Fruit fly (Drosophila melanogaster) whole organism, embryonic: ENCODE data around the gene CG13921.

Experiments used
- CG1024 ChIP-seq: fragments of 200-800 bp; sonication (Bioruptor generic); IDR thresholded peaks from 2 replicates; pipeline ENCODE4 v1.3.6; 2022; ENCODE audit warnings: missing biosample characterization, missing genetic modification characterization
- CG11695 ChIP-seq: fragments of 200-800 bp; sonication (Bioruptor generic); IDR thresholded peaks from 3 replicates; pipeline ENCODE4 v1.3.6; 2022; ENCODE audit warnings: missing biosample characterization, missing genetic modification characterization
- CG12391 ChIP-seq: fragments of 200-800 bp; sonication (Bioruptor generic); optimal IDR thresholded peaks from 3 replicates; lab custom pipeline; 2018; ENCODE audit warnings: missing biosample characterization, mild to moderate bottlenecking, missing genetic modification characterization, moderate library complexity
- CG14050 ChIP-seq: fragments of 200-800 bp; sonication (Bioruptor generic); IDR thresholded peaks from 3 replicates; pipeline ENCODE4 v1.3.6; 2022; ENCODE audit warnings: missing biosample characterization, missing genetic modification characterization
- CG14441 ChIP-seq: fragments of 200-800 bp; sonication (Bioruptor generic); IDR thresholded peaks from 2 replicates; pipeline ENCODE4 v1.3.6; 2022; ENCODE audit warnings: missing biosample characterization, missing genetic modification characterization
- CG15011 ChIP-seq: fragments of 200-800 bp; sonication (Bioruptor generic); optimal IDR thresholded peaks from 3 replicates; lab custom pipeline; 2018; ENCODE audit warnings: missing biosample characterization, mild to moderate bottlenecking, missing genetic modification characterization
- CG1529 ChIP-seq: fragments of 200-800 bp; sonication (Bioruptor generic); optimal IDR thresholded peaks from 3 replicates; lab custom pipeline; 2018; ENCODE audit warnings: missing biosample characterization, missing genetic modification characterization
- CG1603 ChIP-seq: fragments of 200-800 bp; sonication (Bioruptor generic); optimal IDR thresholded peaks from 2 replicates; lab custom pipeline; 2019; ENCODE audit warnings: missing biosample characterization, mild to moderate bottlenecking, missing genetic modification characterization, moderate library complexity
- CG17328 ChIP-seq: fragments of 200-800 bp; sonication (Bioruptor generic); IDR thresholded peaks from 2 replicates; pipeline ENCODE4 v1.3.6; 2022; ENCODE audit warnings: missing biosample characterization, missing genetic modification characterization
- CG2199 ChIP-seq: fragments of 200-800 bp; sonication (Bioruptor generic); IDR thresholded peaks from 3 replicates; pipeline ENCODE4 v1.3.6; 2022; ENCODE audit warnings: missing biosample characterization, missing genetic modification characterization
- CG3407 ChIP-seq: fragments of 200-800 bp; sonication (Bioruptor generic); optimal IDR thresholded peaks from 2 replicates; lab custom pipeline; 2018; ENCODE audit warnings: missing biosample characterization, mild to moderate bottlenecking, missing genetic modification characterization
- CG3726 ChIP-seq: fragments of 200-800 bp; sonication (Bioruptor generic); IDR thresholded peaks from 3 replicates; pipeline ENCODE4, ENCODE4 v1.3.6; 2022; ENCODE audit warnings: missing biosample characterization, missing genetic modification characterization
- CG4707 ChIP-seq: fragments of 200-800 bp; sonication (Bioruptor generic); optimal IDR thresholded peaks from 2 replicates; lab custom pipeline; 2018; ENCODE audit warnings: missing biosample characterization, mild to moderate bottlenecking, missing genetic modification characterization, moderate library complexity
- CG5180 ChIP-seq: fragments of 200-800 bp; sonication (Bioruptor generic); optimal IDR thresholded peaks from 3 replicates; lab custom pipeline; 2017; ENCODE audit warnings: missing biosample characterization, missing genetic modification characterization, mild to moderate bottlenecking, moderate library complexity, missing genetic modification reagents
- CG6254 ChIP-seq: fragments of 200-800 bp; sonication (Bioruptor generic); optimal IDR thresholded peaks from 3 replicates; lab custom pipeline; 2017; ENCODE audit warnings: mild to moderate bottlenecking, missing biosample characterization, missing genetic modification reagents, missing genetic modification characterization
- CG7786 ChIP-seq: fragments of 200-800 bp; sonication (Bioruptor generic); optimal IDR thresholded peaks from 2 replicates; lab custom pipeline; 2016; ENCODE audit warnings: missing biosample characterization, missing genetic modification characterization
- CG8478 ChIP-seq: fragments of >200 bp; optimal IDR thresholded peaks from 2 replicates; lab custom pipeline; 2018
- CG9727 ChIP-seq: fragments of 200-800 bp; sonication (Bioruptor generic); optimal IDR thresholded peaks from 3 replicates; lab custom pipeline; 2017; ENCODE audit warnings: missing biosample characterization, mild to moderate bottlenecking, missing genetic modification characterization
- CHES-1-like ChIP-seq: fragments of 200-800 bp; sonication (Bioruptor generic); optimal IDR thresholded peaks from 2 replicates; lab custom pipeline; 2016; ENCODE audit warnings: missing biosample characterization, missing genetic modification characterization
- CTCF ChIP-seq: fragments of 200-800 bp; sonication (Bioruptor generic); optimal IDR thresholded peaks from 2 replicates; lab custom pipeline; 2017; ENCODE audit warnings: missing biosample characterization, mild to moderate bottlenecking, missing genetic modification characterization, moderate library complexity
- Dref ChIP-seq: fragments of 200-800 bp; sonication (Bioruptor generic); IDR thresholded peaks from 2 replicates; pipeline ENCODE4 v1.3.6; 2022; ENCODE audit warnings: missing biosample characterization, missing genetic modification characterization
- Drgx ChIP-seq: fragments of 200-800 bp; sonication (Bioruptor generic); IDR thresholded peaks from 2 replicates; pipeline ENCODE4 v1.3.6; 2022; ENCODE audit warnings: missing biosample characterization, missing genetic modification characterization
- Elba2 ChIP-seq: fragments of 200-800 bp; sonication (Bioruptor generic); optimal IDR thresholded peaks from 3 replicates; lab custom pipeline; 2016; ENCODE audit warnings: missing biosample characterization, missing genetic modification characterization
- Ets65A ChIP-seq: fragments of 200-800 bp; sonication (Bioruptor generic); peaks from one replicate; lab custom pipeline; 2016; ENCODE audit warnings: missing biosample characterization, missing genetic modification characterization
- Fer2 ChIP-seq: fragments of 200-800 bp; sonication (Bioruptor generic); optimal IDR thresholded peaks from 2 replicates; lab custom pipeline; 2018; ENCODE audit warnings: missing biosample characterization, mild to moderate bottlenecking, missing genetic modification characterization, moderate library complexity
- Hand ChIP-seq: fragments of 200-800 bp; sonication (Bioruptor generic); optimal IDR thresholded peaks from 2 replicates; lab custom pipeline; 2017; ENCODE audit warnings: mild to moderate bottlenecking, missing biosample characterization, missing genetic modification reagents, missing genetic modification characterization
- Hey ChIP-seq: fragments of 200-800 bp; sonication (Bioruptor generic); optimal IDR thresholded peaks from 3 replicates; lab custom pipeline; 2018; ENCODE audit warnings: missing biosample characterization, mild to moderate bottlenecking, missing genetic modification characterization
- MESR4 ChIP-seq: fragments of 200-800 bp; sonication (Bioruptor generic); optimal IDR thresholded peaks from 2 replicates; lab custom pipeline; 2018; ENCODE audit warnings: missing biosample characterization, mild to moderate bottlenecking, missing genetic modification characterization, moderate library complexity
- Mrtf ChIP-seq: fragments of 200-800 bp; sonication (Bioruptor generic); IDR thresholded peaks from 3 replicates; pipeline ENCODE4 v1.3.6; 2022; ENCODE audit warnings: missing biosample characterization, missing genetic modification characterization
- NC2β ChIP-seq: fragments of 200-800 bp; sonication (Bioruptor generic); optimal IDR thresholded peaks from 2 replicates; lab custom pipeline; 2016; ENCODE audit warnings: missing biosample characterization, missing genetic modification characterization
- PHDP ChIP-seq: fragments of 200-800 bp; sonication (Bioruptor generic); optimal IDR thresholded peaks from 3 replicates; lab custom pipeline; 2018; ENCODE audit warnings: missing biosample characterization, mild to moderate bottlenecking, missing genetic modification characterization, moderate library complexity
- Xbp1 ChIP-seq: fragments of 200-800 bp; sonication (Bioruptor generic); optimal IDR thresholded peaks from 3 replicates; lab custom pipeline; 2016; ENCODE audit warnings: missing biosample characterization, mild to moderate bottlenecking, missing genetic modification characterization
- amos ChIP-seq: fragments of 200-800 bp; sonication (Bioruptor generic); IDR thresholded peaks from 2 replicates; pipeline ENCODE4 v1.3.6; 2022; ENCODE audit warnings: missing biosample characterization, missing genetic modification characterization; ENCODE audit not compliant: partially characterized antibody
- ci ChIP-seq: fragments of 200-800 bp; sonication (Bioruptor generic); IDR thresholded peaks from 3 replicates; pipeline ENCODE4 v1.3.6; 2022; ENCODE audit warnings: missing biosample characterization, missing genetic modification characterization
- dmrt99B ChIP-seq: fragments of 200-800 bp; sonication (Bioruptor generic); optimal IDR thresholded peaks from 2 replicates; lab custom pipeline; 2018; ENCODE audit warnings: missing biosample characterization, mild to moderate bottlenecking, missing genetic modification characterization, moderate library complexity
- esg ChIP-seq: fragments of 200-800 bp; sonication (Bioruptor generic); conservative IDR thresholded peaks from 2 replicates; pipeline ENCODE4 v1.3.6; 2022; ENCODE audit warnings: missing biosample characterization, missing genetic modification characterization
- exex ChIP-seq: fragments of 200-800 bp; sonication (Bioruptor generic); optimal IDR thresholded peaks from 4 replicates; lab custom pipeline; 2018; ENCODE audit warnings: missing biosample characterization, mild to moderate bottlenecking, missing genetic modification characterization, moderate library complexity
- eyg ChIP-seq: fragments of 200-800 bp; sonication (Bioruptor generic); optimal IDR thresholded peaks from 3 replicates; lab custom pipeline; 2016; ENCODE audit warnings: missing biosample characterization, missing genetic modification characterization
- fd3F ChIP-seq: fragments of 200-800 bp; sonication (Bioruptor generic); optimal IDR thresholded peaks from 2 replicates; lab custom pipeline; 2018; ENCODE audit warnings: missing biosample characterization, mild to moderate bottlenecking, missing genetic modification characterization, moderate library complexity
- fru ChIP-seq: fragments of >200 bp; optimal IDR thresholded peaks from 2 replicates; lab custom pipeline; 2017
- gsb-n ChIP-seq: fragments of 200-800 bp; sonication (Bioruptor generic); optimal IDR thresholded peaks from 3 replicates; lab custom pipeline; 2018; ENCODE audit warnings: missing biosample characterization, mild to moderate bottlenecking, missing genetic modification characterization
- ind ChIP-seq: fragments of 200-800 bp; sonication (Bioruptor generic); optimal IDR thresholded peaks from 3 replicates; lab custom pipeline; 2016; ENCODE audit warnings: missing biosample characterization, missing genetic modification characterization
- psq ChIP-seq: fragments of 200-800 bp; sonication (Bioruptor generic); optimal IDR thresholded peaks from 2 replicates; lab custom pipeline; 2017; ENCODE audit warnings: missing biosample characterization, missing genetic modification characterization
- sim ChIP-seq: fragments of 200-800 bp; sonication (Bioruptor generic); IDR thresholded peaks from 2 replicates; pipeline ENCODE4 v1.3.6; 2022; ENCODE audit warnings: missing biosample characterization, missing genetic modification characterization
- sna ChIP-seq: fragments of 200-800 bp; sonication (Bioruptor generic); IDR thresholded peaks from 2 replicates; pipeline ENCODE4 v1.3.6; 2022; ENCODE audit warnings: missing biosample characterization, missing genetic modification characterization; ENCODE audit not compliant: partially characterized antibody
- sqz ChIP-seq: fragments of 200-800 bp; sonication (Bioruptor generic); optimal IDR thresholded peaks from 3 replicates; lab custom pipeline; 2018; ENCODE audit warnings: missing biosample characterization, mild to moderate bottlenecking, missing genetic modification characterization
- tgo ChIP-seq: fragments of 200-800 bp; sonication (Bioruptor generic); IDR thresholded peaks from 3 replicates; pipeline ENCODE4 v1.3.6; 2022; ENCODE audit warnings: missing biosample characterization, missing genetic modification characterization
- tup ChIP-seq: fragments of 200-800 bp; sonication (Bioruptor generic); optimal IDR thresholded peaks from 2 replicates; lab custom pipeline; 2016; ENCODE audit warnings: missing biosample characterization, mild to moderate bottlenecking, missing genetic modification characterization, moderate library complexity
- vvl ChIP-seq: fragments of 200-800 bp; sonication (Bioruptor generic); IDR thresholded peaks from 2 replicates; pipeline ENCODE4 v1.3.6; 2022; ENCODE audit warnings: missing biosample characterization, missing genetic modification characterization
- zen ChIP-seq: fragments of 200-800 bp; sonication (Bioruptor generic); optimal IDR thresholded peaks from 3 replicates; lab custom pipeline; 2018; ENCODE audit warnings: missing biosample characterization, mild to moderate bottlenecking, missing genetic modification characterization, moderate library complexity

The CG13921 gene

DNA sequence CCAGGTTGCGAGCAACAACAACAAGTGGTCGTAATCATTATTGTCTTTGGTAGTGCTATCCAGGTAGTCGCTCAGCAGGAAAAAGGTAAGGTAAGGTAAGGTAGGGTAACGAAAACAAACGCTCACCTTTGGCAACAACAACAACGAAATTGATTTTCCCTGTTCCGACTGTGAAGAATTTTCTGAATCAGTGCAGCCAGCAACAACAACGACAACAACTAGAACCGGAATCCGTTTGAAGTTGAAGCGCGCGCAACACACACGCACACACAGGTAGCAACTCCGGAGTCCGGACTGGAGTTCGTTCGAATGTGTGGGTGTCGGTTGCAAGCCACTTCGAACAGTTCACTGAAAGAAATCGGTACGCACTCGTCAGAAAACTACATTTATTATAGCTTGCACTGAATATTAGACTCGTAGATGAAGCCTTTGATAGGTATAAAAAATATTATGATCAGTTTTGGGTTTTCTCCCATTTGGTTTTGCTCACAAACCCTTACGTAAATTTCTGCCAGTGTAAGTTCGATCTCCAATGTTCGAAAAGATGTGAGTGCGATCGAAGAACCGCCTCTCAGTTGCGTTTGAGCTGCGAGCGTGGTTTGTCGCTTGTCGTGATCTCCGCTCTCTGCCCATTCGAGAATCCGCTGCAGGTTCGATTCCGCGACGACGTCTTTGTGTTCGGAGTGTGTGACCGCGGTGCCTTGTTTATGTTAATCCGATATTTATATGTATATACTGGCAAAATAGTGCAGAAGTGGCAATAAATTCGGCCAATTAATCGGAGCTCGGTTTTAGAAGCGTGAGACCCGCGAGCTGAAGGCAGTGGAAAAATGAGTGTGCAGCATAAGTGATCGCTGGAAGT, at the start of gene CG13921 (continued):
- TF ChIP-seq CG2199, result peak; percentile 100
- peak; percentile 98 for TF ChIP-seq Mrtf (GFP tag; lab: Robert Waterston, UW)
- peak; percentile 99 for TF ChIP-seq CG17328
- TF ChIP-seq sna (GFP tag; lab: Robert Waterston, UW), result no peak
- peak; percentile 99 for TF ChIP-seq Xbp1 (GFP tag; lab: Kevin White, UChicago)
- TF ChIP-seq Drgx (GFP tag; lab: Robert Waterston, UW), result peak; percentile 100
- TF ChIP-seq esg, result peak; percentile 99
- TF ChIP-seq CG12391 (tag; lab: Kevin White, UChicago), result peak; percentile 99
- peak; percentile 99 for TF ChIP-seq sim
- TF ChIP-seq CG15011 (GFP tag; lab: Kevin White, UChicago), result peak; percentile 98
- TF ChIP-seq CG4707 (GFP tag; lab: Kevin White, UChicago), result peak; percentile 93
- peak; percentile 98 for TF ChIP-seq sqz (GFP tag; lab: Kevin White, UChicago)
- TF ChIP-seq gsb-n, result peak; percentile 99
- TF ChIP-seq CG6254 (GFP tag; lab: Kevin White, UChicago), result peak; percentile 97
- TF ChIP-seq CG1603 (tag; lab: Kevin White, UChicago), result peak; percentile 99
- TF ChIP-seq amos (GFP tag; lab: Robert Waterston, UW), result no peak
- TF ChIP-seq psq, result peak; percentile 96
- TF ChIP-seq CG11695 (GFP tag; lab: Robert Waterston, UW), result peak; percentile 99
- TF ChIP-seq PHDP (tag; lab: Kevin White, UChicago), result peak; percentile 98
- TF ChIP-seq CG5180 (GFP tag; lab: Kevin White, UChicago), result peak; percentile 100
- peak; percentile 99 for TF ChIP-seq dmrt99B (tag; lab: Kevin White, UChicago)
- TF ChIP-seq MESR4 (GFP tag; lab: Kevin White, UChicago), result peak; percentile 77
- TF ChIP-seq Ets65A, result peak; percentile 100
- TF ChIP-seq ind (GFP tag; lab: Kevin White, UChicago), result peak; percentile 99
- peak; percentile 97 for TF ChIP-seq CG14441
- TF ChIP-seq CG8478, result no peak
- peak; percentile 99 for TF ChIP-seq Elba2 (GFP tag; lab: Kevin White, UChicago)
- TF ChIP-seq fd3F, result peak; percentile 96
- TF ChIP-seq ci, result peak; percentile 100
- TF ChIP-seq CG1529 (GFP tag; lab: Kevin White, UChicago), result peak; percentile 98
- peak; percentile 82 for TF ChIP-seq exex (tag; lab: Kevin White, UChicago)
- peak; percentile 98 for TF ChIP-seq CG14050 (GFP tag; lab: Robert Waterston, UW)
- TF ChIP-seq tgo (GFP tag; lab: Robert Waterston, UW), result peak; percentile 99
- peak; percentile 99 for TF ChIP-seq CG3726 (GFP tag; lab: Robert Waterston, UW)
- TF ChIP-seq CG1024 (GFP tag; lab: Robert Waterston, UW), result peak; percentile 98
- peak; percentile 98 for TF ChIP-seq CG3407 (GFP tag; lab: Kevin White, UChicago)
- TF ChIP-seq vvl (GFP tag; lab: Robert Waterston, UW), result peak; percentile 100
- TF ChIP-seq Hey, result peak; percentile 87
- no peak for TF ChIP-seq fru (lab: Kevin White, UChicago)
- TF ChIP-seq CHES-1-like, result peak; percentile 98
- peak; percentile 98 for TF ChIP-seq eyg (GFP tag; lab: Kevin White, UChicago)
- TF ChIP-seq CTCF (GFP tag; lab: Kevin White, UChicago), result peak; percentile 72
- TF ChIP-seq zen (tag; lab: Kevin White, UChicago), result peak; percentile 100
- peak; percentile 46 for TF ChIP-seq Dref
- peak; percentile 95 for TF ChIP-seq Fer2 (tag; lab: Kevin White, UChicago)
- peak; percentile 87 for TF ChIP-seq Hand (GFP tag; lab: Kevin White, UChicago)
- peak; percentile 98 for TF ChIP-seq CG7786 (GFP tag; lab: Kevin White, UChicago)
- TF ChIP-seq NC2β, result peak; percentile 99
- TF ChIP-seq tup (GFP tag; lab: Kevin White, UChicago), result peak; percentile 98
- peak; percentile 100 for TF ChIP-seq CG9727 (GFP tag; lab: Kevin White, UChicago)
